Worm (Caenorhabditis elegans): ENCODE data around the gene rig-3.

- TF ChIP-seq mdl-1 (tag; optimal IDR thresholded peaks at IDR 0.05) (no peak), sea-2 (GFP tag; optimal IDR thresholded peaks at IDR 0.05) (no peak), ztf-11 (tag; optimal IDR thresholded peaks at IDR 0.05) (no peak), pha-4 (tag; optimal IDR thresholded peaks at IDR 0.05) (no peak)
Measured at ce11 chrX:6877436-6877835, 24.0 kb downstream of the rig-3 start, which contains the start of gene col-173.
